Worm (Caenorhabditis elegans) whole organism, L3 larva: Measurements from ENCODE around the gene K01A12.3.
A peak's percentile ranks its signal among the peaks of the same experiment; 100 is the strongest.

Experiments used
- lin-15B ChIP-seq: fragments of 150-350 bp; optimal IDR thresholded peaks from 2 replicates; lab custom pipeline; 2014; ENCODE audit warnings: missing biosample characterization, missing genetic modification characterization
- mdl-1 ChIP-seq: fragments of 150-350 bp; optimal IDR thresholded peaks from 2 replicates; lab custom pipeline; 2014; ENCODE audit warnings: missing biosample characterization, missing genetic modification characterization
- nhr-76 ChIP-seq: fragments of 150-350 bp; sonication (generic microtip); optimal IDR thresholded peaks from 5 replicates; lab custom pipeline; 2014; ENCODE audit warnings: missing biosample characterization, missing genetic modification characterization
- pha-4 ChIP-seq: fragments of 150-350 bp; optimal IDR thresholded peaks from 2 replicates; lab custom pipeline; 2014; ENCODE audit warnings: missing biosample characterization, missing genetic modification reagents, missing genetic modification characterization
- snpc-4 ChIP-seq: fragments of 150-350 bp; optimal IDR thresholded peaks from 2 replicates; lab custom pipeline; 2014; ENCODE audit warnings: missing biosample characterization, missing genetic modification characterization

DNA sequence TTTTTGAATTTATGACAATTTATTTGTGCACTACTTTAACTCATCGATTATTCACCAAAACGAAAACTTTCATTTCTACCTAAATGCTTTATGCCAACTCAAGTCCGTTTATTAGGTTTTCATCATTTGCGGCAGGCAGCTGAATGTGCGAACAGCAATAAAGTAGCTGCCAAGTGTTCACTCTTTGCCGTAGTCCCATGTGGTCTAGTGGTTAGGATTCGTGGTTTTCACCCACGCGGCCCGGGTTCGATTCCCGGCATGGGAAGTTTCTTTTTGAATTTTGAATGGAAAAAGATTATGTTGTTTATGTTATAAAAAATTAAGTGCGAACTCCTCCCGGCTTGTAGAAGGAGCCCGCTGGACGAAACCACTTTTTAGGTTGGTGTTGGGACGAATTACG, 21.3 kb upstream of the K01A12.3 start:
- TF ChIP-seq mdl-1 (tag; lab: Kevin White, UChicago) (no peak), nhr-76 (tag; lab: Kevin White, UChicago) (no peak), pha-4 (peak; percentile 37), snpc-4 (tag; lab: Kevin White, UChicago) (no peak), lin-15B (tag; lab: Kevin White, UChicago) (no peak)
